Fruit fly (Drosophila melanogaster) whole organism, embryonic: ENCODE measurements around the gene Rtnl2.
A peak's percentile ranks its signal among the peaks of the same experiment; 100 is the strongest.

Source experiments
- Aef1 ChIP-seq: fragments of 200-800 bp; sonication (Bioruptor generic); IDR thresholded peaks from 3 replicates; pipeline ENCODE4 v1.3.6; 2022; ENCODE audit warnings: missing biosample characterization, missing genetic modification characterization
- BEAF-32 ChIP-seq: fragments of 200-800 bp; sonication (Bioruptor generic); optimal IDR thresholded peaks from 3 replicates; lab custom pipeline; 2017; ENCODE audit warnings: missing biosample characterization, missing genetic modification characterization, mild to moderate bottlenecking, moderate library complexity, missing genetic modification reagents
- Bgb ChIP-seq: fragments of 200-800 bp; sonication (Bioruptor generic); IDR thresholded peaks from 2 replicates; pipeline ENCODE4 v1.3.6; 2022; ENCODE audit warnings: missing biosample characterization, missing genetic modification characterization; ENCODE audit not compliant: partially characterized antibody
- CG10267 ChIP-seq: fragments of 200-800 bp; sonication (Bioruptor generic); optimal IDR thresholded peaks from 2 replicates; lab custom pipeline; 2018; ENCODE audit warnings: missing biosample characterization, mild to moderate bottlenecking, missing genetic modification characterization, moderate library complexity
- CG10462 ChIP-seq: fragments of 200-800 bp; sonication (Bioruptor generic); optimal IDR thresholded peaks from 2 replicates; lab custom pipeline; 2016; ENCODE audit warnings: missing biosample characterization, missing genetic modification characterization
- CG12236 ChIP-seq: fragments of 200-800 bp; sonication (Bioruptor generic); optimal IDR thresholded peaks from 2 replicates; lab custom pipeline; 2016; ENCODE audit warnings: missing biosample characterization, missing genetic modification characterization
- CG12659 ChIP-seq: fragments of 200-800 bp; sonication (Bioruptor generic); optimal IDR thresholded peaks from 3 replicates; lab custom pipeline; 2017; ENCODE audit warnings: mild to moderate bottlenecking, missing biosample characterization, missing genetic modification reagents, missing genetic modification characterization
- CG15479 ChIP-seq: fragments of 200-800 bp; sonication (Bioruptor generic); optimal IDR thresholded peaks from 3 replicates; lab custom pipeline; 2019; ENCODE audit warnings: missing biosample characterization, mild to moderate bottlenecking, missing genetic modification characterization, moderate library complexity
- CG15514 ChIP-seq: fragments of 200-800 bp; sonication (Bioruptor generic); optimal IDR thresholded peaks from 3 replicates; lab custom pipeline; 2017; ENCODE audit warnings: missing biosample characterization, missing genetic modification characterization, mild to moderate bottlenecking, moderate library complexity, missing genetic modification reagents
- CG1603 ChIP-seq: fragments of 200-800 bp; sonication (Bioruptor generic); optimal IDR thresholded peaks from 2 replicates; lab custom pipeline; 2019; ENCODE audit warnings: missing biosample characterization, mild to moderate bottlenecking, missing genetic modification characterization, moderate library complexity
- CG17186 ChIP-seq: fragments of 200-800 bp; sonication (Bioruptor generic); optimal IDR thresholded peaks from 3 replicates; lab custom pipeline; 2017; ENCODE audit warnings: missing biosample characterization, missing genetic modification reagents, missing genetic modification characterization
- CG2116 ChIP-seq: fragments of 200-800 bp; sonication (Bioruptor generic); optimal IDR thresholded peaks from 3 replicates; lab custom pipeline; 2018; ENCODE audit warnings: missing biosample characterization, mild to moderate bottlenecking, missing genetic modification characterization
- CG30020 ChIP-seq: fragments of 200-800 bp; optimal IDR thresholded peaks from 2 replicates; lab custom pipeline; 2019; ENCODE audit warnings: missing biosample characterization, mild to moderate bottlenecking, missing genetic modification characterization, moderate library complexity
- CG3995 ChIP-seq: fragments of 200-800 bp; sonication (Bioruptor generic); optimal IDR thresholded peaks from 3 replicates; lab custom pipeline; 2016; ENCODE audit warnings: missing biosample characterization, missing genetic modification characterization
- CG4617 ChIP-seq: fragments of 200-800 bp; sonication (Bioruptor generic); optimal IDR thresholded peaks from 3 replicates; lab custom pipeline; 2016; ENCODE audit warnings: missing biosample characterization, missing genetic modification characterization, borderline replicate concordance
- CG9437 ChIP-seq: fragments of 200-800 bp; sonication (Bioruptor generic); optimal IDR thresholded peaks from 2 replicates; lab custom pipeline; 2018; ENCODE audit warnings: missing biosample characterization, mild to moderate bottlenecking, missing genetic modification characterization
- CG9797 ChIP-seq: fragments of 200-800 bp; sonication (Bioruptor generic); optimal IDR thresholded peaks from 3 replicates; lab custom pipeline; 2018; ENCODE audit warnings: missing biosample characterization, mild to moderate bottlenecking, missing genetic modification characterization
- CoRest ChIP-seq: fragments of 200-800 bp; sonication (Bioruptor generic); optimal IDR thresholded peaks from 3 replicates; lab custom pipeline; 2018; ENCODE audit warnings: missing biosample characterization, mild to moderate bottlenecking, missing genetic modification characterization, moderate library complexity
- Dip2 ChIP-seq: fragments of 200-800 bp; sonication (Bioruptor generic); IDR thresholded peaks from 2 replicates; pipeline ENCODE4 v1.3.6; 2022; ENCODE audit warnings: missing biosample characterization, missing genetic modification characterization
- Dll ChIP-seq: fragments of 200-800 bp; sonication (Bioruptor generic); IDR thresholded peaks from 4 replicates; pipeline ENCODE4 v1.3.6; 2022; ENCODE audit warnings: missing biosample characterization, missing genetic modification characterization; ENCODE audit not compliant: partially characterized antibody
- Dp ChIP-seq: fragments of 200-800 bp; sonication (Bioruptor generic); optimal IDR thresholded peaks from 2 replicates; lab custom pipeline; 2018; ENCODE audit warnings: missing biosample characterization, mild to moderate bottlenecking, missing genetic modification characterization, moderate library complexity
- Dref ChIP-seq: fragments of 200-800 bp; sonication (Bioruptor generic); IDR thresholded peaks from 2 replicates; pipeline ENCODE4 v1.3.6; 2022; ENCODE audit warnings: missing biosample characterization, missing genetic modification characterization
- E2f2 ChIP-seq: fragments of 200-800 bp; sonication (Bioruptor generic); IDR thresholded peaks from 2 replicates; pipeline ENCODE4 v1.3.6; 2022; ENCODE audit warnings: missing biosample characterization, missing genetic modification characterization
- Ets65A ChIP-seq: fragments of 200-800 bp; sonication (Bioruptor generic); peaks from one replicate; lab custom pipeline; 2016; ENCODE audit warnings: missing biosample characterization, missing genetic modification characterization
- Ets97D ChIP-seq: fragments of 200-800 bp; sonication (Bioruptor generic); optimal IDR thresholded peaks from 3 replicates; lab custom pipeline; 2016; ENCODE audit warnings: missing biosample characterization, missing genetic modification characterization
- HLH4C ChIP-seq: fragments of 200-800 bp; sonication (Bioruptor generic); IDR thresholded peaks from 3 replicates; pipeline ENCODE4 v1.3.6; 2022; ENCODE audit warnings: missing biosample characterization, missing genetic modification characterization; ENCODE audit not compliant: partially characterized antibody
- Lhr ChIP-seq: fragments of 200-800 bp; sonication (Bioruptor generic); optimal IDR thresholded peaks from 3 replicates; lab custom pipeline; 2017; ENCODE audit warnings: mild to moderate bottlenecking, missing biosample characterization, missing genetic modification reagents, missing genetic modification characterization
- Pdp1 ChIP-seq, 2 experiments: fragments of 200-800 bp; sonication (Bioruptor generic); optimal IDR thresholded peaks; 3 replicates each; lab custom pipeline; 2016; ENCODE audit warnings: missing biosample characterization in 2 of 2, missing genetic modification characterization in 2 of 2, mild to moderate bottlenecking in 1 of 2, moderate library complexity in 1 of 2
- Sin3A ChIP-seq: fragments of >200 bp; optimal IDR thresholded peaks from 2 replicates; lab custom pipeline; 2018
- Sry-δ ChIP-seq: fragments of 200-800 bp; sonication (Bioruptor generic); optimal IDR thresholded peaks from 2 replicates; lab custom pipeline; 2016; ENCODE audit warnings: missing biosample characterization, missing genetic modification characterization
- abd-A ChIP-seq: fragments of 200-800 bp; sonication (Bioruptor generic); optimal IDR thresholded peaks from 3 replicates; lab custom pipeline; 2019; ENCODE audit warnings: missing biosample characterization, mild to moderate bottlenecking, missing genetic modification characterization, moderate library complexity
- bbx ChIP-seq: fragments of 200-800 bp; sonication (Bioruptor generic); IDR thresholded peaks from 2 replicates; pipeline ENCODE4 v1.3.6; 2022; ENCODE audit warnings: missing biosample characterization, missing genetic modification characterization; ENCODE audit not compliant: partially characterized antibody
- dm ChIP-seq: fragments of 200-800 bp; sonication (Bioruptor generic); optimal IDR thresholded peaks from 3 replicates; lab custom pipeline; 2016; ENCODE audit warnings: missing biosample characterization, missing genetic modification characterization
- dysf ChIP-seq: fragments of 200-800 bp; sonication (Bioruptor generic); IDR thresholded peaks from 3 replicates; pipeline ENCODE4 v1.3.6; 2022; ENCODE audit warnings: missing biosample characterization, missing genetic modification characterization
- ewg ChIP-seq: fragments of 200-800 bp; sonication (Bioruptor generic); optimal IDR thresholded peaks from 3 replicates; lab custom pipeline; 2017; ENCODE audit warnings: mild to moderate bottlenecking, missing biosample characterization, missing genetic modification reagents, missing genetic modification characterization
- gfzf ChIP-seq: fragments of 200-800 bp; sonication (Bioruptor generic); optimal IDR thresholded peaks from 2 replicates; lab custom pipeline; 2016; ENCODE audit warnings: missing biosample characterization, mild to moderate bottlenecking, missing genetic modification characterization, moderate library complexity
- lola ChIP-seq, 3 experiments: fragments of >200 bp in 2 of 3; fragments of 200-800 bp in 1 of 3; sonication (Bioruptor generic) in 1 of 3; optimal IDR thresholded peaks; 2 replicates each; lab custom pipeline; 2017 to 2019; ENCODE audit warnings: missing biosample characterization in 3 of 3, missing genetic modification characterization in 3 of 3, mild to moderate bottlenecking in 1 of 3, moderate library complexity in 1 of 3
- nmo ChIP-seq: fragments of 200-800 bp; sonication (Bioruptor generic); optimal IDR thresholded peaks from 2 replicates; lab custom pipeline; 2018; ENCODE audit warnings: missing biosample characterization, mild to moderate bottlenecking, missing genetic modification characterization, moderate library complexity
- oc ChIP-seq: fragments of 200-800 bp; sonication (Bioruptor generic); optimal IDR thresholded peaks from 2 replicates; lab custom pipeline; 2018; ENCODE audit warnings: missing biosample characterization, mild to moderate bottlenecking, missing genetic modification characterization, moderate library complexity
- onecut ChIP-seq: fragments of 200-800 bp; sonication (Bioruptor generic); IDR thresholded peaks from 2 replicates; pipeline ENCODE4 v1.3.6; 2022; ENCODE audit warnings: missing biosample characterization, missing genetic modification characterization
- phol ChIP-seq: fragments of 200-800 bp; sonication (Bioruptor generic); optimal IDR thresholded peaks from 3 replicates; lab custom pipeline; 2018; ENCODE audit warnings: missing biosample characterization, mild to moderate bottlenecking, missing genetic modification characterization, moderate library complexity
- pzg ChIP-seq: fragments of 200-800 bp; sonication (Bioruptor generic); optimal IDR thresholded peaks from 3 replicates; lab custom pipeline; 2018; ENCODE audit warnings: missing biosample characterization, mild to moderate bottlenecking, missing genetic modification characterization, moderate library complexity
- row ChIP-seq: fragments of 200-800 bp; sonication (Bioruptor generic); IDR thresholded peaks from 3 replicates; pipeline ENCODE4 v1.3.6; 2022; ENCODE audit warnings: missing biosample characterization, missing genetic modification characterization
- schlank ChIP-seq: fragments of 200-800 bp; sonication (Bioruptor generic); optimal IDR thresholded peaks from 2 replicates; lab custom pipeline; 2018; ENCODE audit warnings: missing biosample characterization, mild to moderate bottlenecking, missing genetic modification characterization
- sna ChIP-seq: fragments of 200-800 bp; sonication (Bioruptor generic); IDR thresholded peaks from 2 replicates; pipeline ENCODE4 v1.3.6; 2022; ENCODE audit warnings: missing biosample characterization, missing genetic modification characterization; ENCODE audit not compliant: partially characterized antibody
- stwl ChIP-seq: fragments of 200-800 bp; sonication (Bioruptor generic); optimal IDR thresholded peaks from 3 replicates; lab custom pipeline; 2018; ENCODE audit warnings: missing biosample characterization, mild to moderate bottlenecking, missing genetic modification characterization, moderate library complexity
- trem ChIP-seq: fragments of 200-800 bp; optimal IDR thresholded peaks from 3 replicates; lab custom pipeline; 2019; ENCODE audit warnings: missing biosample characterization, mild to moderate bottlenecking, missing genetic modification characterization, moderate library complexity
- zen ChIP-seq: fragments of 200-800 bp; sonication (Bioruptor generic); optimal IDR thresholded peaks from 3 replicates; lab custom pipeline; 2018; ENCODE audit warnings: missing biosample characterization, mild to moderate bottlenecking, missing genetic modification characterization, moderate library complexity

The Rtnl2 gene

DNA sequence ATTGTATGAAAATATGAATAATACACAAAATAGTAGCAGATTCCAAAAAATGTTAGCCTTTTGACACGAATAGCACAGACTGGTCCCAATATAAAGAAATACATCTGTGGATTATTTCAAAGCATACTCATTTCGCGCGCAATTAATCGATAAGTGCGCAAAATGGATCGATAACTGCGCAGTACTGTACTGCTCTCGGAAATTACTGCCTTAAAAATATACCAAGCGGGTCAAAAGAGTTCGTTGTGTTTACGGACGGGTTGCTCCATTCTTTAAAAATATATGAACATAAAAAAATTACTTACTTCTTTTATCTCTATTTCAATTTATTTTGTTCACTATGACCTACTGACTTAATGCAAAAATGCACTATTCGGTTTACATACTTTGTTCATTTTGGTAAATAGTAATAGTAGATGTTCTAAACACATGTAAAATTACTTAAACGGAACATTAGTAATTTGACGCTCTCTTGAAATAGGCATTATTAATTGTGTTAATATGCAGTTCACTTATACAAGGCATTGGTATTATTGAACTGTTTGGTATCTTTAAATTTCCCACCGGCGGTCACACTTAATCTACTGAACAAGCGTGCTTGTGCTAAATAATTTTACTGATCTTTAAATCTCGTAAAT lies at the start of gene Rtnl2, which contains the start of gene alphaTub84D:
Gene Rtnl2 (minus strand): TSS at position 58 of the 638 bp plus-strand sequence.
Gene alphaTub84D (plus strand): TSS at position 570 of the 638 bp plus-strand sequence.
- TF ChIP-seq schlank (tag; lab: Kevin White, UChicago) (no peak), Aef1 (GFP tag; lab: Robert Waterston, UW) (no peak), BEAF-32 (GFP tag; lab: Kevin White, UChicago) (peak; percentile 49), zen (tag; lab: Kevin White, UChicago) (peak; percentile 9), CG12659 (GFP tag; lab: Kevin White, UChicago) (peak; percentile 9), abd-A (tag; lab: Kevin White, UChicago) (no peak), bbx (0 out of 2 replicates have a peak, but pooled peaks have one; percentile 23), CG4617 (GFP tag; lab: Kevin White, UChicago) (peak; percentile 36), CG30020 (tag; lab: Kevin White, UChicago) (peak; percentile 57), gfzf (GFP tag; lab: Kevin White, UChicago) (peak; percentile 77), Ets97D (peak; percentile 13), dysf (GFP tag; lab: Robert Waterston, UW) (no peak), Sry-δ (GFP tag; lab: Kevin White, UChicago) (peak; percentile 19), Dp (GFP tag; lab: Kevin White, UChicago) (peak; percentile 79), oc (no peak), CG9797 (GFP tag; lab: Kevin White, UChicago) (peak; percentile 66), Sin3A (peak; percentile 19), onecut (GFP tag; lab: Robert Waterston, UW) (peak; percentile 6), HLH4C (GFP tag; lab: Robert Waterston, UW) (0 out of 3 replicates have a peak, but pooled peaks have one; percentile 22), CG10462 (GFP tag; lab: Kevin White, UChicago) (no peak), CoRest (tag; lab: Kevin White, UChicago) (peak; percentile 31), Dip2 (GFP tag; lab: Robert Waterston, UW) (no peak), ewg (GFP tag; lab: Kevin White, UChicago) (peak; percentile 85), CG3995 (GFP tag; lab: Kevin White, UChicago) (peak; percentile 7), CG15514 (peak; percentile 16), dm (GFP tag; lab: Kevin White, UChicago) (peak; percentile 29), sna (GFP tag; lab: Robert Waterston, UW) (no peak), nmo (GFP tag; lab: Kevin White, UChicago) (peak; percentile 38), Pdp1 (GFP tag; optimal IDR thresholded peaks at IDR 0.05; lab: Kevin White, UChicago) (peak in 1 of 2 experiments; percentile 73), Dref (GFP tag; lab: Robert Waterston, UW) (peak; percentile 76), CG12236 (GFP tag; lab: Kevin White, UChicago) (no peak), Ets65A (GFP tag; lab: Kevin White, UChicago) (peak; percentile 36), row (peak; percentile 42; the same call in 2 of the 3 replicates), stwl (tag; lab: Kevin White, UChicago) (peak; percentile 56), phol (tag; lab: Kevin White, UChicago) (peak; percentile 29), Dll (0 out of 4 replicates have a peak, but pooled peaks have one; percentile 40), E2f2 (GFP tag; lab: Robert Waterston, UW) (peak; percentile 85), CG9437 (GFP tag; lab: Kevin White, UChicago) (no peak), CG10267 (tag; lab: Kevin White, UChicago) (peak; percentile 35), CG2116 (GFP tag; lab: Kevin White, UChicago) (peak; percentile 77), CG17186 (GFP tag; lab: Kevin White, UChicago) (peak; percentile 88), CG15479 (peak; percentile 3), Bgb (0 out of 2 replicates have a peak, but pooled peaks have one; percentile 7), CG1603 (tag; lab: Kevin White, UChicago) (peak; percentile 12), trem (peak; percentile 36), lola (GFP tag; optimal IDR thresholded peaks at IDR 0.05; lab: Kevin White, UChicago) (no peak), Lhr (GFP tag; lab: Kevin White, UChicago) (peak; percentile 12), pzg (GFP tag; lab: Kevin White, UChicago) (peak; percentile 39)
